Worm (Caenorhabditis elegans) whole organism, young adult: ENCODE measurements around the gene srh-212.
A peak's percentile ranks its signal among the peaks of the same experiment; 100 is the strongest.

ENCODE experiments used
- T26A5.8 ChIP-seq: sonication (generic microtip); optimal IDR thresholded peaks from 2 replicates; lab custom pipeline; 2016; ENCODE audit warnings: missing genetic modification characterization, missing compliant biosample characterization
- Y79H2A.3 ChIP-seq: fragments of 200-800 bp; sonication (Bioruptor generic); conservative IDR thresholded peaks from 2 replicates; pipeline ENCODE4 v1.3.6; 2022; ENCODE audit warnings: missing genetic modification reagents, missing genetic modification characterization, missing compliant biosample characterization
- lin-35 ChIP-seq, 3 experiments: fragments of 150-350 bp in 2 of 3; sonication (generic microtip) in 1 of 3; optimal IDR thresholded peaks; 2 replicates each; lab custom pipeline; 2014 to 2018; ENCODE audit warnings: missing biosample characterization in 3 of 3, missing genetic modification characterization in 3 of 3, missing genetic modification reagents in 3 of 3
- lin-40 ChIP-seq: sonication (generic microtip); optimal IDR thresholded peaks from 2 replicates; lab custom pipeline; 2016; ENCODE audit warnings: missing genetic modification characterization, mild to moderate bottlenecking, missing compliant biosample characterization, missing genotype, missing genetic modification reagents
- nhr-90 ChIP-seq: sonication (generic microtip); optimal IDR thresholded peaks from 2 replicates; lab custom pipeline; 2016; ENCODE audit warnings: missing genotype, mild to moderate bottlenecking, missing genetic modification characterization, missing compliant biosample characterization
- pha-4 ChIP-seq: fragments of 150-350 bp; sonication (generic microtip); optimal IDR thresholded peaks from 2 replicates; lab custom pipeline; 2014; ENCODE audit warnings: missing biosample characterization, missing genetic modification reagents, missing genetic modification characterization
- rcor-1 ChIP-seq: fragments of 200-800 bp; sonication (Bioruptor generic); IDR thresholded peaks from 2 replicates; pipeline ENCODE4 v1.3.6; 2022; ENCODE audit warnings: missing genetic modification reagents, missing genetic modification characterization, missing compliant biosample characterization
- tbx-9 ChIP-seq: sonication (generic microtip); optimal IDR thresholded peaks from 2 replicates; lab custom pipeline; 2016; ENCODE audit warnings: borderline replicate concordance, missing genetic modification characterization, inconsistent platforms, missing compliant biosample characterization
- zim-3 ChIP-seq: sonication (generic microtip); optimal IDR thresholded peaks from 2 replicates; lab custom pipeline; 2017; ENCODE audit warnings: mild to moderate bottlenecking, missing genetic modification characterization, moderate library complexity, missing compliant biosample characterization

- TF ChIP-seq tbx-9 (tag; lab: Kevin White, UChicago) (no peak), lin-40 (tag; lab: Kevin White, UChicago) (no peak), T26A5.8 (no peak), lin-35 (GFP tag; optimal IDR thresholded peaks at IDR 0.05; lab: Kevin White, UChicago) (no peak), pha-4 (tag; lab: Kevin White, UChicago) (no peak), zim-3 (tag; lab: Kevin White, UChicago) (no peak), rcor-1 (peak; percentile 24; the same call in 1 of the 2 replicates), Y79H2A.3 (no peak; the same call in 1 of the 2 replicates), nhr-90 (tag; lab: Kevin White, UChicago) (no peak)
Measured at ce11 chrV:3579795-3580194, 17.2 kb downstream of the srh-212 start.
